Fruit fly (Drosophila melanogaster) whole organism, prepupa: ENCODE measurements around the gene Tomosyn.

Experiments
- Blimp-1 ChIP-seq: fragments of 200-800 bp; sonication (Bioruptor generic); optimal IDR thresholded peaks from 3 replicates; lab custom pipeline; 2017; ENCODE audit warnings: missing biosample characterization, missing genetic modification characterization, mild to moderate bottlenecking, moderate library complexity, missing genetic modification reagents
- CG10631 ChIP-seq: fragments of 200-800 bp; sonication (Bioruptor generic); optimal IDR thresholded peaks from 2 replicates; lab custom pipeline; 2016; ENCODE audit warnings: missing biosample characterization, missing genetic modification characterization
- CG10669 ChIP-seq: fragments of 200-800 bp; sonication (Bioruptor generic); optimal IDR thresholded peaks from 3 replicates; lab custom pipeline; 2018; ENCODE audit warnings: missing biosample characterization, mild to moderate bottlenecking, missing genetic modification characterization, moderate library complexity
- CG11902 ChIP-seq: fragments of 200-800 bp; sonication (Bioruptor generic); optimal IDR thresholded peaks from 3 replicates; lab custom pipeline; 2016; ENCODE audit warnings: missing biosample characterization, missing genetic modification characterization
- CG1621 ChIP-seq: fragments of 200-800 bp; sonication (Bioruptor generic); optimal IDR thresholded peaks from 3 replicates; lab custom pipeline; 2018; ENCODE audit warnings: missing biosample characterization, mild to moderate bottlenecking, missing genetic modification characterization
- CG16779 ChIP-seq: fragments of 200-800 bp; sonication (Bioruptor generic); optimal IDR thresholded peaks from 3 replicates; lab custom pipeline; 2017; ENCODE audit warnings: missing biosample characterization, mild to moderate bottlenecking, missing genetic modification characterization
- CG34406 ChIP-seq: fragments of 200-800 bp; sonication (Bioruptor generic); optimal IDR thresholded peaks from 3 replicates; lab custom pipeline; 2016; ENCODE audit warnings: missing biosample characterization, missing genetic modification characterization
- CG3919 ChIP-seq: fragments of 200-800 bp; sonication (Bioruptor generic); optimal IDR thresholded peaks from 3 replicates; lab custom pipeline; 2016; ENCODE audit warnings: missing biosample characterization, missing genetic modification characterization
- CG4318 ChIP-seq: fragments of 200-800 bp; sonication (Bioruptor generic); optimal IDR thresholded peaks from 3 replicates; lab custom pipeline; 2017; ENCODE audit warnings: missing biosample characterization, mild to moderate bottlenecking, missing genetic modification characterization
- CG6163 ChIP-seq: fragments of 200-800 bp; sonication (Bioruptor generic); IDR thresholded peaks from 3 replicates; pipeline ENCODE4 v1.3.6; 2022; ENCODE audit warnings: missing biosample characterization, missing genetic modification characterization
- CG6276 ChIP-seq: fragments of 200-800 bp; sonication (Bioruptor generic); optimal IDR thresholded peaks from 2 replicates; lab custom pipeline; 2017; ENCODE audit warnings: missing biosample characterization, mild to moderate bottlenecking, missing genetic modification characterization
- CG6792 ChIP-seq: fragments of 200-800 bp; sonication (Bioruptor generic); optimal IDR thresholded peaks from 3 replicates; lab custom pipeline; 2016; ENCODE audit warnings: missing biosample characterization, missing genetic modification characterization
- CG8319 ChIP-seq: fragments of 200-800 bp; sonication (Bioruptor generic); optimal IDR thresholded peaks from 3 replicates; lab custom pipeline; 2016; ENCODE audit warnings: missing biosample characterization, missing genetic modification characterization
- CG8632 ChIP-seq: fragments of 200-800 bp; sonication (Bioruptor generic); optimal IDR thresholded peaks from 3 replicates; lab custom pipeline; 2016; ENCODE audit warnings: missing biosample characterization, missing genetic modification characterization
- CG9139 ChIP-seq: fragments of 200-800 bp; sonication (Bioruptor generic); optimal IDR thresholded peaks from 3 replicates; lab custom pipeline; 2017; ENCODE audit warnings: missing biosample characterization, mild to moderate bottlenecking, missing genetic modification characterization
- Eip75B ChIP-seq: fragments of 200-800 bp; sonication (Bioruptor generic); optimal IDR thresholded peaks from 3 replicates; lab custom pipeline; 2016; ENCODE audit warnings: missing biosample characterization, missing genetic modification characterization
- Eip78C ChIP-seq: fragments of 200-800 bp; sonication (Bioruptor generic); peaks from one replicate; lab custom pipeline; 2016; ENCODE audit warnings: missing biosample characterization, missing genetic modification characterization
- Hr39 ChIP-seq: fragments of 200-800 bp; sonication (Bioruptor generic); optimal IDR thresholded peaks from 2 replicates; lab custom pipeline; 2016; ENCODE audit warnings: missing biosample characterization, missing genetic modification characterization
- Lpt ChIP-seq: fragments of 200-800 bp; sonication (Bioruptor generic); optimal IDR thresholded peaks from 3 replicates; lab custom pipeline; 2016; ENCODE audit warnings: missing biosample characterization, missing genetic modification characterization
- Met ChIP-seq: fragments of 200-800 bp; sonication (Bioruptor generic); optimal IDR thresholded peaks from 3 replicates; lab custom pipeline; 2016; ENCODE audit warnings: missing biosample characterization, missing genetic modification characterization
- OdsH ChIP-seq: fragments of 200-800 bp; sonication (Bioruptor generic); optimal IDR thresholded peaks from 3 replicates; lab custom pipeline; 2016; ENCODE audit warnings: missing biosample characterization, missing genetic modification characterization
- Smox ChIP-seq: fragments of 200-800 bp; sonication (Bioruptor generic); optimal IDR thresholded peaks from 3 replicates; lab custom pipeline; 2016; ENCODE audit warnings: missing biosample characterization, missing genetic modification characterization
- Sox102F ChIP-seq: fragments of 200-800 bp; sonication (Bioruptor generic); optimal IDR thresholded peaks from 2 replicates; lab custom pipeline; 2016; ENCODE audit warnings: missing biosample characterization, mild to moderate bottlenecking, missing genetic modification characterization
- Sox14 ChIP-seq: fragments of 200-800 bp; sonication (Bioruptor generic); optimal IDR thresholded peaks from 3 replicates; lab custom pipeline; 2016; ENCODE audit warnings: missing biosample characterization, missing genetic modification characterization
- Sox15 ChIP-seq: fragments of 200-800 bp; sonication (Bioruptor generic); optimal IDR thresholded peaks from 3 replicates; lab custom pipeline; 2016; ENCODE audit warnings: missing biosample characterization, missing genetic modification characterization
- achi ChIP-seq: fragments of 200-800 bp; sonication (Bioruptor generic); optimal IDR thresholded peaks from 3 replicates; lab custom pipeline; 2016; ENCODE audit warnings: missing biosample characterization, missing genetic modification characterization
- dac ChIP-seq: fragments of 200-800 bp; sonication (Bioruptor generic); optimal IDR thresholded peaks from 2 replicates; lab custom pipeline; 2017; ENCODE audit warnings: missing biosample characterization, mild to moderate bottlenecking, missing genetic modification characterization
- dsx ChIP-seq: fragments of 200-800 bp; optimal IDR thresholded peaks from 3 replicates; lab custom pipeline; 2019; ENCODE audit warnings: missing biosample characterization, mild to moderate bottlenecking, missing genetic modification characterization, moderate library complexity; ENCODE audit not compliant: poor library complexity, severe bottlenecking
- esn ChIP-seq: fragments of 200-800 bp; sonication (Bioruptor generic); optimal IDR thresholded peaks from 2 replicates; lab custom pipeline; 2016; ENCODE audit warnings: missing biosample characterization, mild to moderate bottlenecking, missing genetic modification characterization, moderate library complexity
- fd59A ChIP-seq: fragments of 200-800 bp; sonication (Bioruptor generic); optimal IDR thresholded peaks from 2 replicates; lab custom pipeline; 2017; ENCODE audit warnings: missing biosample characterization, mild to moderate bottlenecking, missing genetic modification characterization, missing genetic modification reagents
- fd85E ChIP-seq: fragments of 200-800 bp; sonication (Bioruptor generic); optimal IDR thresholded peaks from 3 replicates; lab custom pipeline; 2016; ENCODE audit warnings: missing biosample characterization, missing genetic modification characterization
- fkh ChIP-seq: fragments of 200-800 bp; sonication (Bioruptor generic); optimal IDR thresholded peaks from 3 replicates; lab custom pipeline; 2017; ENCODE audit warnings: missing biosample characterization, mild to moderate bottlenecking, missing genetic modification characterization, moderate library complexity
- lz ChIP-seq: fragments of 200-800 bp; sonication (Bioruptor generic); optimal IDR thresholded peaks from 3 replicates; lab custom pipeline; 2016; ENCODE audit warnings: missing biosample characterization, missing genetic modification characterization
- net ChIP-seq: fragments of 200-800 bp; sonication (Bioruptor generic); optimal IDR thresholded peaks from 3 replicates; lab custom pipeline; 2016; ENCODE audit warnings: missing biosample characterization, missing genetic modification characterization
- pdm3 ChIP-seq: fragments of 200-800 bp; sonication (Bioruptor generic); optimal IDR thresholded peaks from 3 replicates; lab custom pipeline; 2016; ENCODE audit warnings: missing biosample characterization, missing genetic modification characterization
- salr ChIP-seq, 2 experiments: fragments of 200-800 bp; sonication (Bioruptor generic); optimal IDR thresholded peaks; 3 replicates each; lab custom pipeline; 2016 to 2018; ENCODE audit warnings: missing biosample characterization in 2 of 2, missing genetic modification characterization in 2 of 2, mild to moderate bottlenecking in 1 of 2
- spab ChIP-seq: fragments of 200-800 bp; sonication (Bioruptor generic); optimal IDR thresholded peaks from 2 replicates; lab custom pipeline; 2017; ENCODE audit warnings: missing biosample characterization, mild to moderate bottlenecking, missing genetic modification characterization, missing genetic modification reagents
- ss ChIP-seq, 2 experiments: fragments of 200-800 bp; sonication (Bioruptor generic); optimal IDR thresholded peaks; 2 replicates in 1 of 2; 3 replicates in 1 of 2; lab custom pipeline; 2017 to 2018; ENCODE audit warnings: mild to moderate bottlenecking in 2 of 2, missing biosample characterization in 2 of 2, missing genetic modification characterization in 2 of 2, moderate library complexity in 1 of 2
- svp ChIP-seq: fragments of 200-800 bp; sonication (Bioruptor generic); peaks from one replicate; lab custom pipeline; 2016; ENCODE audit warnings: missing biosample characterization, missing genetic modification characterization
- topi ChIP-seq: fragments of 200-800 bp; sonication (Bioruptor generic); optimal IDR thresholded peaks from 3 replicates; lab custom pipeline; 2016; ENCODE audit warnings: missing biosample characterization, missing genetic modification characterization
- vri ChIP-seq: fragments of 200-800 bp; sonication (Bioruptor generic); optimal IDR thresholded peaks from 3 replicates; lab custom pipeline; 2016; ENCODE audit warnings: missing biosample characterization, mild to moderate bottlenecking, missing genetic modification characterization

Gene Tomosyn

dm6 chrX:12631317-12632156 lies at the start of gene Tomosyn (continued):
- TF ChIP-seq CG8319 (GFP tag; lab: Kevin White, UChicago) (no peak), CG11902 (no peak), net (GFP tag; lab: Kevin White, UChicago) (no peak), Sox102F (GFP tag; lab: Kevin White, UChicago) (no peak), CG8632 (no peak), CG16779 (tag; lab: Kevin White, UChicago) (no peak), CG1621 (tag; lab: Kevin White, UChicago) (no peak), Smox (GFP tag; lab: Kevin White, UChicago) (no peak), Lpt (peak; percentile 12)
- TF ChIP-seq, all 60 proteins: peak for 16

dm6 chrX:12581894-12582293 lies 49.5 kb upstream of the Tomosyn start:
- TF ChIP-seq svp (no peak), CG34406 (GFP tag; lab: Kevin White, UChicago) (no peak), Smox (GFP tag; lab: Kevin White, UChicago) (no peak), Met (GFP tag; lab: Kevin White, UChicago) (no peak), fd85E (GFP tag; lab: Kevin White, UChicago) (no peak), OdsH (GFP tag; lab: Kevin White, UChicago) (no peak), fd59A (no peak), CG6276 (GFP tag; lab: Kevin White, UChicago) (no peak), Hr39 (GFP tag; lab: Kevin White, UChicago) (no peak), pdm3 (GFP tag; lab: Kevin White, UChicago) (no peak), CG10669 (GFP tag; lab: Kevin White, UChicago) (no peak), esn (no peak), CG6792 (GFP tag; lab: Kevin White, UChicago) (no peak), Eip78C (GFP tag; lab: Kevin White, UChicago) (no peak), dsx (GFP tag; lab: Kevin White, UChicago) (no peak), CG3919 (no peak)

DNA sequence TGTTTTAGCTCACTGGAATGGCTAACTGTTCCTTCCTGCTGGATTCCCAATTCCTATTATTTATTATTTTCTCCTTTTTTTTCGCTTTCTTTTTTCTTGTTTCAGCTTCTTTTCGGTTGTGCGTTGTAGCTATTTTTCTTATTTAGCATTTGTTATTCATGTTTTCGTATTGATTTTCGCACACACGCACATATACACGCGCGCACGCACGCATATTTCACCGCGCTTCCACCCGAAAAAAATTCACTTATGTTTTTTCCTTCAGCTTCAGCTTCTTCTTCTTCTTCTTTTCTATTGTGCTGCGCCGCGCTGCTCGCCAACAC lies 48.8 kb upstream of the Tomosyn start:
- TF ChIP-seq CG9139 (GFP tag; lab: Kevin White, UChicago) (no peak), CG6276 (GFP tag; lab: Kevin White, UChicago) (peak; percentile 20)

dm6 chrX:12582984-12583869 lies 48.2 kb upstream of the Tomosyn start, which contains the start of gene Pits:
Gene Pits (minus strand): TSS chrX:12583193.
- TF ChIP-seq spab (GFP tag; lab: Kevin White, UChicago) (no peak), Met (GFP tag; lab: Kevin White, UChicago) (peak; percentile 44), fd85E (GFP tag; lab: Kevin White, UChicago) (no peak), svp (peak; percentile 72), lz (GFP tag; lab: Kevin White, UChicago) (no peak), vri (GFP tag; lab: Kevin White, UChicago) (peak; percentile 72), Blimp-1 (no peak), dsx (GFP tag; lab: Kevin White, UChicago) (peak; percentile 40), salr (GFP tag; optimal IDR thresholded peaks at IDR 0.05; lab: Kevin White, UChicago) (peak in 1 of 2 experiments; percentile 14), fkh (GFP tag; lab: Kevin White, UChicago) (peak; percentile 42), CG6163 (peak; percentile 66; the same call in 2 of the 3 replicates), net (GFP tag; lab: Kevin White, UChicago) (peak; percentile 11), dac (GFP tag; lab: Kevin White, UChicago) (no peak), CG16779 (tag; lab: Kevin White, UChicago) (peak; percentile 65), Smox (GFP tag; lab: Kevin White, UChicago) (no peak), Sox15 (no peak), ss (GFP tag; optimal IDR thresholded peaks at IDR 0.05; lab: Kevin White, UChicago) (peak; percentile 36 to 79), CG3919 (peak; percentile 59), Sox14 (peak; percentile 15), CG4318 (GFP tag; lab: Kevin White, UChicago) (peak; percentile 36), pdm3 (GFP tag; lab: Kevin White, UChicago) (no peak), CG34406 (GFP tag; lab: Kevin White, UChicago) (no peak), topi (GFP tag; lab: Kevin White, UChicago) (no peak), achi (no peak), Eip75B (GFP tag; lab: Kevin White, UChicago) (peak; percentile 39), CG10631 (GFP tag; lab: Kevin White, UChicago) (peak; percentile 34)
